Worm (Caenorhabditis elegans) whole organism, young adult: ENCODE results near the gene syp-1.

Experiments used
- B0019.2 ChIP-seq: fragments of 200-800 bp; sonication (Bioruptor generic); conservative IDR thresholded peaks from 2 replicates; pipeline ENCODE4 v1.3.6; 2022; ENCODE audit warnings: missing genetic modification reagents, missing genetic modification characterization, missing compliant biosample characterization
- B0336.3 ChIP-seq: fragments of 200-800 bp; sonication (Bioruptor generic); IDR thresholded peaks from 2 replicates; pipeline ENCODE4 v1.3.6; 2022; ENCODE audit warnings: missing genetic modification characterization, missing compliant biosample characterization
- C17E4.6 ChIP-seq: fragments of 200-800 bp; sonication (Bioruptor generic); IDR thresholded peaks from 2 replicates; pipeline ENCODE4 v1.3.6; 2022; ENCODE audit warnings: missing genetic modification reagents, missing genetic modification characterization, missing compliant biosample characterization
- D2030.7 ChIP-seq: fragments of 200-800 bp; sonication (Bioruptor generic); IDR thresholded peaks from 2 replicates; pipeline ENCODE4 v1.3.6; 2022; ENCODE audit warnings: missing genetic modification reagents, missing genetic modification characterization, missing compliant biosample characterization
- F23B12.7 ChIP-seq: sonication (generic microtip); optimal IDR thresholded peaks from 2 replicates; lab custom pipeline; 2017; ENCODE audit warnings: missing genetic modification characterization, mild to moderate bottlenecking, missing compliant biosample characterization, antibody characterized with exemption, moderate library complexity; ENCODE audit not compliant: insufficient read depth
- F52B5.7 ChIP-seq: sonication (generic microtip); optimal IDR thresholded peaks from 2 replicates; lab custom pipeline; 2016; ENCODE audit warnings: mild to moderate bottlenecking, missing genetic modification characterization, missing compliant biosample characterization
- K11D2.4 ChIP-seq: fragments of 200-800 bp; sonication (Bioruptor generic); IDR thresholded peaks from 2 replicates; pipeline ENCODE4 v1.3.6; 2022; ENCODE audit warnings: missing genetic modification reagents, missing genetic modification characterization, missing compliant biosample characterization
- T26A5.8 ChIP-seq: sonication (generic microtip); optimal IDR thresholded peaks from 2 replicates; lab custom pipeline; 2016; ENCODE audit warnings: missing genetic modification characterization, missing compliant biosample characterization
- Y53F4B.3 ChIP-seq: fragments of 200-800 bp; sonication (Bioruptor generic); IDR thresholded peaks from 2 replicates; pipeline ENCODE4 v1.3.6; 2022; ENCODE audit warnings: missing genetic modification reagents, missing genetic modification characterization, missing compliant biosample characterization
- Y53G8AR.9 ChIP-seq: fragments of 200-800 bp; sonication (Bioruptor generic); conservative IDR thresholded peaks from 2 replicates; pipeline ENCODE4 v1.3.6; 2022; ENCODE audit warnings: missing genetic modification reagents, missing genetic modification characterization, missing compliant biosample characterization
- Y56A3A.18 ChIP-seq: fragments of 200-800 bp; sonication (Bioruptor generic); IDR thresholded peaks from 2 replicates; pipeline ENCODE4 v1.3.6; 2022; ENCODE audit warnings: missing genetic modification reagents, missing genetic modification characterization, missing compliant biosample characterization
- Y95B8A.8 ChIP-seq: fragments of 200-800 bp; sonication (Bioruptor generic); IDR thresholded peaks from 2 replicates; pipeline ENCODE4 v1.3.6; 2022; ENCODE audit warnings: missing genetic modification reagents, missing genetic modification characterization, missing compliant biosample characterization
- atf-7 ChIP-seq: sonication (generic microtip); optimal IDR thresholded peaks from 2 replicates; lab custom pipeline; 2017; ENCODE audit warnings: mild to moderate bottlenecking, missing genetic modification characterization, missing compliant biosample characterization
- ceh-100 ChIP-seq: fragments of 200-800 bp; sonication (Bioruptor generic); IDR thresholded peaks from 2 replicates; pipeline ENCODE4 v1.3.6; 2022; ENCODE audit warnings: missing genetic modification reagents, missing genetic modification characterization, missing compliant biosample characterization
- ceh-27 ChIP-seq: fragments of 200-800 bp; sonication (Bioruptor generic); optimal IDR thresholded peaks from 2 replicates; lab custom pipeline; 2018; ENCODE audit warnings: mild to moderate bottlenecking, missing genetic modification characterization, moderate library complexity, missing compliant biosample characterization
- ceh-58 ChIP-seq: fragments of 200-800 bp; sonication (Bioruptor generic); IDR thresholded peaks from 2 replicates; pipeline ENCODE4 v1.3.6; 2022; ENCODE audit warnings: missing genetic modification characterization, missing compliant biosample characterization
- ceh-79 ChIP-seq: sonication (generic microtip); optimal IDR thresholded peaks from 2 replicates; lab custom pipeline; 2017; ENCODE audit warnings: mild to moderate bottlenecking, missing genetic modification characterization, missing compliant biosample characterization
- die-1 ChIP-seq: sonication (generic microtip); optimal IDR thresholded peaks from 2 replicates; lab custom pipeline; 2016; ENCODE audit warnings: missing genotype, mild to moderate bottlenecking, missing genetic modification characterization, missing compliant biosample characterization
- dox-1 ChIP-seq: fragments of 200-800 bp; sonication (Bioruptor generic); IDR thresholded peaks from 2 replicates; pipeline ENCODE4 v1.3.6; 2022; ENCODE audit warnings: missing genetic modification reagents, missing genetic modification characterization, missing compliant biosample characterization
- ets-4 ChIP-seq: fragments of 200-800 bp; sonication (Bioruptor generic); optimal IDR thresholded peaks from 2 replicates; lab custom pipeline; 2018; ENCODE audit warnings: mild to moderate bottlenecking, missing genetic modification characterization, missing compliant biosample characterization
- gei-17 ChIP-seq: fragments of 200-800 bp; sonication (Bioruptor generic); optimal IDR thresholded peaks from 2 replicates; lab custom pipeline; 2018; ENCODE audit warnings: mild to moderate bottlenecking, missing genetic modification characterization, missing compliant biosample characterization
- hlh-26 ChIP-seq: fragments of 200-800 bp; sonication (Bioruptor generic); conservative IDR thresholded peaks from 2 replicates; pipeline ENCODE4 v1.3.6; 2022; ENCODE audit warnings: missing genetic modification reagents, missing genetic modification characterization, missing compliant biosample characterization
- hmg-1.2 ChIP-seq: fragments of 200-800 bp; sonication (Bioruptor generic); IDR thresholded peaks from 2 replicates; pipeline ENCODE4 v1.3.6; 2022; ENCODE audit warnings: missing genetic modification reagents, missing genetic modification characterization, missing compliant biosample characterization
- hmg-20 ChIP-seq: fragments of 200-800 bp; sonication (Bioruptor generic); IDR thresholded peaks from 2 replicates; pipeline ENCODE4 v1.3.6; 2022; ENCODE audit warnings: missing genetic modification reagents, missing genetic modification characterization, missing compliant biosample characterization
- hsf-1 ChIP-seq: fragments of 200-800 bp; sonication (Bioruptor generic); IDR thresholded peaks from 2 replicates; pipeline ENCODE4 v1.3.6; 2022; ENCODE audit warnings: missing genetic modification reagents, missing genetic modification characterization, missing compliant biosample characterization
- lag-1 ChIP-seq: fragments of 200-800 bp; sonication (Bioruptor generic); IDR thresholded peaks from 2 replicates; pipeline ENCODE4 v1.3.6; 2022; ENCODE audit warnings: missing genetic modification reagents, missing genetic modification characterization, missing compliant biosample characterization
- lin-54 ChIP-seq: fragments of 200-800 bp; sonication (Bioruptor generic); optimal IDR thresholded peaks from 2 replicates; lab custom pipeline; 2018; ENCODE audit warnings: mild to moderate bottlenecking, missing genetic modification characterization, missing compliant biosample characterization
- lir-1 ChIP-seq: fragments of 200-800 bp; sonication (Bioruptor generic); conservative IDR thresholded peaks from 2 replicates; pipeline ENCODE4 v1.3.6; 2022; ENCODE audit warnings: missing genetic modification reagents, missing genetic modification characterization, missing compliant biosample characterization
- lsl-1 ChIP-seq: fragments of 200-800 bp; sonication (Bioruptor generic); optimal IDR thresholded peaks from 2 replicates; lab custom pipeline; 2018; ENCODE audit warnings: mild to moderate bottlenecking, missing genetic modification characterization, moderate library complexity, missing compliant biosample characterization
- madf-3 ChIP-seq: fragments of 200-800 bp; sonication (Bioruptor generic); IDR thresholded peaks from 2 replicates; pipeline ENCODE4 v1.3.6; 2022; ENCODE audit warnings: missing genetic modification reagents, missing genetic modification characterization, missing compliant biosample characterization
- madf-8 ChIP-seq: fragments of 200-800 bp; sonication (Bioruptor generic); conservative IDR thresholded peaks from 2 replicates; pipeline ENCODE4 v1.3.6; 2022; ENCODE audit warnings: missing genetic modification reagents, missing genetic modification characterization, missing compliant biosample characterization
- mcd-1 ChIP-seq: fragments of 200-800 bp; sonication (Bioruptor generic); IDR thresholded peaks from 2 replicates; pipeline ENCODE4 v1.3.6; 2022; ENCODE audit warnings: missing genetic modification reagents, missing genetic modification characterization, missing compliant biosample characterization
- mel-28 ChIP-seq: sonication (generic microtip); optimal IDR thresholded peaks from 2 replicates; lab custom pipeline; 2016; ENCODE audit warnings: borderline replicate concordance, mild to moderate bottlenecking, missing genetic modification characterization, missing compliant biosample characterization
- nfya-2 ChIP-seq: fragments of 200-800 bp; sonication (Bioruptor generic); IDR thresholded peaks from 2 replicates; pipeline ENCODE4 v1.3.6; 2022; ENCODE audit warnings: missing genetic modification reagents, missing genetic modification characterization, missing compliant biosample characterization
- nfyb-1 ChIP-seq: fragments of 200-800 bp; sonication (Bioruptor generic); IDR thresholded peaks from 2 replicates; pipeline ENCODE4 v1.3.6; 2022; ENCODE audit warnings: missing genetic modification reagents, missing genetic modification characterization, missing compliant biosample characterization
- nhr-179 ChIP-seq: sonication (generic microtip); optimal IDR thresholded peaks from 2 replicates; lab custom pipeline; 2016; ENCODE audit warnings: mild to moderate bottlenecking, missing genetic modification characterization, missing compliant biosample characterization
- pha-4 ChIP-seq: fragments of 150-350 bp; sonication (generic microtip); optimal IDR thresholded peaks from 2 replicates; lab custom pipeline; 2014; ENCODE audit warnings: missing biosample characterization, missing genetic modification reagents, missing genetic modification characterization
- somi-1 ChIP-seq: fragments of 200-800 bp; sonication (Bioruptor generic); optimal IDR thresholded peaks from 2 replicates; lab custom pipeline; 2018; ENCODE audit warnings: mild to moderate bottlenecking, missing genetic modification characterization, missing compliant biosample characterization
- sptf-2 ChIP-seq: fragments of 200-800 bp; sonication (Bioruptor generic); optimal IDR thresholded peaks from 2 replicates; lab custom pipeline; 2018; ENCODE audit warnings: mild to moderate bottlenecking, missing genetic modification characterization, missing compliant biosample characterization
- xnd-1 ChIP-seq: sonication (generic microtip); optimal IDR thresholded peaks from 2 replicates; lab custom pipeline; 2016; ENCODE audit warnings: missing genotype, missing genetic modification reagents, missing genetic modification characterization, missing compliant biosample characterization
- zfh-2 ChIP-seq: fragments of 200-800 bp; sonication (Bioruptor generic); conservative IDR thresholded peaks from 2 replicates; pipeline ENCODE4 v1.3.6; 2022; ENCODE audit warnings: missing genetic modification reagents, missing genetic modification characterization, missing compliant biosample characterization
- ztf-18 ChIP-seq: sonication (generic microtip); optimal IDR thresholded peaks from 2 replicates; lab custom pipeline; 2016; ENCODE audit warnings: missing genotype, mild to moderate bottlenecking, missing genetic modification characterization, missing compliant biosample characterization

Gene syp-1

DNA sequence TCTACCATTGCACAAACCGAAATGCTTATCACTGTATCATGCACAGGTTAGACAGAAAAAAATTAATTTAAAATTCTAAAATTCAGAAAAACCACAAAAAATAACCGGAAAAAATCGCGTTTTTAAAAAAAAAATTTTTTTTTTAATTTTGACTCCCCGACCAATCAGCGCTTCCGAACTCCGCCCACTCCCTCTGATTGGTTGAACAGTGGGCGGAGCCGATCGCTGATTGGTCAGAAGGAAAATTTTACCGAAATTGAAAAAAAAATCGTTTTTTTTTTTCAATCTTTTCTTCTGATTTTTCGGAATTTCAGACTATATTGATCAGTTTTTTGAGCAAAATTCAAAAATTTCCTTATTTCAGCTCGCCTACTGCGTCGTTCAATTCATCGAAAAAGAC is 42.7 kb upstream of the syp-1 start:
- peak; percentile 98 for TF ChIP-seq nfyb-1 (GFP tag; lab: Robert Waterston, UW)
- no peak for TF ChIP-seq ceh-100 (GFP tag; lab: Robert Waterston, UW)
- TF ChIP-seq, all 124 proteins: peak for 1

DNA sequence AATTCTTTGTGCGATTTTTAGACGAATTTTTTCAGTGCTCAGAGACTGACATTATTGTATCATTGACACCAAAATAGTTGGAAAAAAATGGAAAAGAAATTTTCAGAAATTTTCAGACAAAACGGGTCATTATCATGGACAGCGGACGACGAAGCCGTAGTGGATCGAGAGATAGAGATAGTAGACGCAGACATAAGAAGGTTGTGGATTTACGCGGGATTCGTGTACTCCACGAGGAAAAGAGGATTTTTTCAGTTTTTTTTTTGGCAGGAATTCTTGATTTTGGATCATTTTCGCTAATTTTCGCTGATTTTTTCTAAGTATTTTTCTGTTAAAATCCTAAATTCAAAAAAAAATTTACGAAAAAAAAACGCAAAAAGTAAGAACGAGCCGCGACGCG is 36.5 kb upstream of the syp-1 start, which contains the start of gene W08G11.3:
W08G11.3 (plus strand) TSS at position 107 of the 400 bp plus-strand sequence.
- TF ChIP-seq B0336.3 (GFP tag; lab: Robert Waterston, UW) (peak; percentile 21; the same call in 1 of the 2 replicates), nfyb-1 (GFP tag; lab: Robert Waterston, UW) (0 out of 2 replicates have a peak, but pooled peaks have one; percentile 14), hsf-1 (GFP tag; lab: Robert Waterston, UW) (no peak), Y56A3A.18 (GFP tag; lab: Robert Waterston, UW) (0 out of 2 replicates have a peak, but pooled peaks have one; percentile 42), B0019.2 (0 out of 2 replicates have a peak, but pooled peaks have one; percentile 34), Y95B8A.8 (GFP tag; lab: Robert Waterston, UW) (0 out of 2 replicates have a peak, but pooled peaks have one; percentile 25)

DNA sequence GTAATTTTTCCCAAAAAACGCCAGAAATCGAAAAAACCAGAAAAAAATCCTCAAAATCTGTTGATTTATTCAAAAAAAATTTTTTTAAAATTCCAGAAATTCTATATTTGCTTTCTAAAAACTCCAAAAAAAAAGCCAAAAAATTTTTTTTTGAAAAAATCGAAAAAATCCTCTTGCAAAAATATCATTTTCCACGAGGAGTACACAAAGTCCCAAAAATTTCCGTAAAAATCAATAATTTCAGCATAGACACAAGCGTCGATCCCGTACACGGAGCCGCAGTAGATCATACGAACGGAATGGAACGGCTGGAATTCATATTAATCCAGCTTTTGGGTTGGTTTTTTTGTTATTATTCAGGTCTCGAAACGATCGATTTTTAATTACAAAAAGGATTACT is 35.9 kb upstream of the syp-1 start:
- no peak for TF ChIP-seq lag-1 (GFP tag; lab: Robert Waterston, UW)
- no peak for TF ChIP-seq nhr-179 (tag; lab: Kevin White, UChicago)
- TF ChIP-seq sptf-2 (GFP tag; lab: Kevin White, UChicago), result no peak
- TF ChIP-seq hmg-1.2 (GFP tag; lab: Robert Waterston, UW), result no peak
- TF ChIP-seq nfya-2 (GFP tag; lab: Robert Waterston, UW), result no peak
- no peak for TF ChIP-seq mel-28 (tag; lab: Kevin White, UChicago)
- no peak for TF ChIP-seq hsf-1 (GFP tag; lab: Robert Waterston, UW)
- TF ChIP-seq hlh-26 (GFP tag; lab: Robert Waterston, UW), result no peak
- TF ChIP-seq ztf-18 (tag; lab: Kevin White, UChicago), result no peak
- TF ChIP-seq lin-54 (GFP tag; lab: Kevin White, UChicago), result no peak
- TF ChIP-seq F52B5.7 (tag; lab: Kevin White, UChicago), result no peak
- no peak for TF ChIP-seq somi-1 (GFP tag; lab: Kevin White, UChicago)
- TF ChIP-seq lsl-1 (GFP tag; lab: Kevin White, UChicago), result no peak
- TF ChIP-seq K11D2.4 (GFP tag; lab: Robert Waterston, UW), result no peak
- no peak for TF ChIP-seq zfh-2 (GFP tag; lab: Robert Waterston, UW)
- no peak for TF ChIP-seq ceh-79 (tag; lab: Kevin White, UChicago)
- no peak for TF ChIP-seq atf-7 (tag; lab: Kevin White, UChicago)
- TF ChIP-seq ceh-27, result no peak

DNA sequence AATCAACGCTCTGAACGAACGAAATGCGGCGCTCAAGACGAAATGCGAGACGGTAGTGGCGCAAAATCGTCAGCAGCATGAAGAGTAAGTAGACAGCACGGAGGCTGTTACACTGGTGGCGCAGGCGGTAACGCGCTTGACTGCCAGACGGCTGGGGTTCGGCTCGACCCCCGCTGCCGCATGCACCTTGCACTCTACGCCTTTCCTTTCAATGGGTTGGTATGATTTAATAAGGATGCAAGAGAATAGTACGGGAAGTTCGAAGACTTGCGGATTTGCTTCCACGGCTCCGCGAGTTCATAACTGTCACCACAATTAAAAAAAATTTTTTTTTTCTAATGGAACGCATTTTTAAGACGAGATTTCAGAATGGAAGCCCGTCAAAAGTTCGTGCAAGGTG is 34.0 kb upstream of the syp-1 start:
- TF ChIP-seq pha-4 (tag; lab: Kevin White, UChicago) (no peak), F23B12.7 (peak; percentile 87), C17E4.6 (no peak), Y53G8AR.9 (GFP tag; lab: Robert Waterston, UW) (peak; percentile 83), ztf-18 (tag; lab: Kevin White, UChicago) (peak; percentile 76), dox-1 (GFP tag; lab: Robert Waterston, UW) (peak; percentile 92), somi-1 (GFP tag; lab: Kevin White, UChicago) (peak; percentile 45), ceh-100 (GFP tag; lab: Robert Waterston, UW) (peak; percentile 69), ceh-58 (no peak), die-1 (tag; lab: Kevin White, UChicago) (peak; percentile 94), madf-3 (GFP tag; lab: Robert Waterston, UW) (peak; percentile 69; the same call in 1 of the 2 replicates), madf-8 (GFP tag; lab: Robert Waterston, UW) (0 out of 2 replicates have a peak, but pooled peaks have one; percentile 10), atf-7 (tag; lab: Kevin White, UChicago) (peak; percentile 68), ets-4 (peak; percentile 71), gei-17 (GFP tag; lab: Kevin White, UChicago) (peak; percentile 45), Y53F4B.3 (GFP tag; lab: Robert Waterston, UW) (0 out of 2 replicates have a peak, but pooled peaks have one; percentile 24), lsl-1 (GFP tag; lab: Kevin White, UChicago) (peak; percentile 54), mcd-1 (GFP tag; lab: Robert Waterston, UW) (peak; percentile 83), lir-1 (GFP tag; lab: Robert Waterston, UW) (no peak), hmg-20 (GFP tag; lab: Robert Waterston, UW) (peak; percentile 84), T26A5.8 (tag; lab: Kevin White, UChicago) (peak; percentile 85), xnd-1 (no peak), D2030.7 (GFP tag; lab: Robert Waterston, UW) (peak; percentile 89)
